Worm (Caenorhabditis elegans) whole organism, L3 larva: Measurements from ENCODE around the gene C48B4.9.

Source experiments
- R02D3.7 ChIP-seq: fragments of 150-350 bp; optimal IDR thresholded peaks from 2 replicates; lab custom pipeline; 2014; ENCODE audit warnings: missing biosample characterization, missing genetic modification characterization
- ZK546.5 ChIP-seq: sonication (generic microtip); optimal IDR thresholded peaks from 2 replicates; lab custom pipeline; 2017; ENCODE audit warnings: missing biosample characterization, missing genetic modification characterization
- aly-2 ChIP-seq: fragments of 150-350 bp; optimal IDR thresholded peaks from 2 replicates; lab custom pipeline; 2014; ENCODE audit warnings: missing biosample characterization, missing genetic modification characterization
- ama-1 ChIP-seq: fragments of 150-350 bp; optimal IDR thresholded peaks from 2 replicates; lab custom pipeline; 2018
- ceh-28 ChIP-seq: fragments of 150-350 bp; optimal IDR thresholded peaks from 2 replicates; lab custom pipeline; 2014; ENCODE audit warnings: missing biosample characterization, missing genetic modification reagents, missing genetic modification characterization
- ceh-82 ChIP-seq: fragments of 150-350 bp; optimal IDR thresholded peaks from 2 replicates; lab custom pipeline; 2014; ENCODE audit warnings: missing biosample characterization, missing genetic modification characterization
- ceh-9 ChIP-seq: sonication (generic microtip); optimal IDR thresholded peaks from 2 replicates; lab custom pipeline; 2018; ENCODE audit warnings: missing biosample characterization, missing genetic modification characterization
- daf-12 ChIP-seq: fragments of 150-350 bp; optimal IDR thresholded peaks from 2 replicates; lab custom pipeline; 2014; ENCODE audit warnings: missing biosample characterization, missing genetic modification reagents, missing genetic modification characterization
- egl-27 ChIP-seq: sonication (generic microtip); optimal IDR thresholded peaks from 4 replicates; lab custom pipeline; 2017; ENCODE audit warnings: missing biosample characterization, missing genetic modification reagents, missing genetic modification characterization
- elt-1 ChIP-seq: fragments of 150-350 bp; optimal IDR thresholded peaks from 2 replicates; lab custom pipeline; 2014; ENCODE audit warnings: missing biosample characterization, missing genetic modification characterization
- eor-1 ChIP-seq, 2 experiments: fragments of 150-350 bp; optimal IDR thresholded peaks; 2 replicates each; lab custom pipeline; 2014 to 2018; ENCODE audit warnings: missing biosample characterization in 2 of 2, missing genetic modification characterization in 2 of 2
- fkh-2 ChIP-seq: fragments of 150-350 bp; optimal IDR thresholded peaks from 2 replicates; lab custom pipeline; 2014; ENCODE audit warnings: missing biosample characterization, missing genetic modification reagents, missing genetic modification characterization
- jun-1 ChIP-seq: fragments of 150-350 bp; optimal IDR thresholded peaks from 2 replicates; lab custom pipeline; 2014; ENCODE audit warnings: missing biosample characterization, missing genetic modification reagents, missing genetic modification characterization
- lin-39 ChIP-seq: fragments of 150-350 bp; optimal IDR thresholded peaks from 2 replicates; lab custom pipeline; 2018; ENCODE audit warnings: missing biosample characterization, missing genetic modification reagents, missing genetic modification characterization
- lsy-12 ChIP-seq: sonication (generic microtip); optimal IDR thresholded peaks from 2 replicates; lab custom pipeline; 2016; ENCODE audit warnings: mild to moderate bottlenecking, missing genetic modification characterization, missing compliant biosample characterization
- mml-1 ChIP-seq: fragments of 150-350 bp; sonication (generic microtip); optimal IDR thresholded peaks from 3 replicates; lab custom pipeline; 2014; ENCODE audit warnings: missing biosample characterization, missing genetic modification characterization
- nfya-1 ChIP-seq: sonication (generic microtip); optimal IDR thresholded peaks from 2 replicates; lab custom pipeline; 2017; ENCODE audit warnings: missing genetic modification characterization, mild to moderate bottlenecking, missing compliant biosample characterization, antibody characterized with exemption, moderate library complexity; ENCODE audit not compliant: insufficient read depth
- nhr-11 ChIP-seq: fragments of 150-350 bp; optimal IDR thresholded peaks from 2 replicates; lab custom pipeline; 2014; ENCODE audit warnings: missing biosample characterization, missing genetic modification characterization
- nhr-12 ChIP-seq: fragments of 150-350 bp; optimal IDR thresholded peaks from 2 replicates; lab custom pipeline; 2014; ENCODE audit warnings: missing biosample characterization, missing genetic modification characterization
- nhr-237 ChIP-seq: fragments of 150-350 bp; optimal IDR thresholded peaks from 2 replicates; lab custom pipeline; 2014; ENCODE audit warnings: missing biosample characterization, missing genetic modification characterization
- nhr-25 ChIP-seq: sonication (generic microtip); optimal IDR thresholded peaks from 2 replicates; lab custom pipeline; 2017; ENCODE audit warnings: missing biosample characterization, missing genetic modification characterization
- nhr-67 ChIP-seq: fragments of 150-350 bp; optimal IDR thresholded peaks from 2 replicates; lab custom pipeline; 2014; ENCODE audit warnings: missing biosample characterization, missing genetic modification characterization
- nhr-76 ChIP-seq: fragments of 150-350 bp; sonication (generic microtip); optimal IDR thresholded peaks from 5 replicates; lab custom pipeline; 2014; ENCODE audit warnings: missing biosample characterization, missing genetic modification characterization
- nhr-77 ChIP-seq: fragments of 150-350 bp; optimal IDR thresholded peaks from 2 replicates; lab custom pipeline; 2014; ENCODE audit warnings: missing biosample characterization, missing genetic modification characterization
- pha-4 ChIP-seq: fragments of 150-350 bp; optimal IDR thresholded peaks from 2 replicates; lab custom pipeline; 2014; ENCODE audit warnings: missing biosample characterization, missing genetic modification reagents, missing genetic modification characterization
- pqm-1 ChIP-seq: fragments of 150-350 bp; optimal IDR thresholded peaks from 2 replicates; lab custom pipeline; 2017; ENCODE audit warnings: missing biosample characterization, missing genetic modification characterization, inconsistent platforms
- sea-2 ChIP-seq: fragments of 150-350 bp; sonication (generic microtip); optimal IDR thresholded peaks from 4 replicates; lab custom pipeline; 2014; ENCODE audit warnings: missing biosample characterization, missing genetic modification reagents, missing genetic modification characterization
- skn-1 ChIP-seq: fragments of 150-350 bp; optimal IDR thresholded peaks from 2 replicates; lab custom pipeline; 2014; ENCODE audit warnings: missing biosample characterization, missing genetic modification characterization
- tbx-2 ChIP-seq: sonication (generic microtip); optimal IDR thresholded peaks from 2 replicates; lab custom pipeline; 2016; ENCODE audit warnings: mild to moderate bottlenecking, missing genetic modification characterization, missing compliant biosample characterization
- unc-39 ChIP-seq: sonication (generic microtip); optimal IDR thresholded peaks from 4 replicates; lab custom pipeline; 2017; ENCODE audit warnings: missing biosample characterization, missing genetic modification characterization
- unc-62 ChIP-seq: fragments of 150-350 bp; sonication (generic microtip); optimal IDR thresholded peaks from 4 replicates; lab custom pipeline; 2014; ENCODE audit warnings: missing biosample characterization, missing genetic modification reagents, missing genetic modification characterization
- ztf-11 ChIP-seq: fragments of 150-350 bp; optimal IDR thresholded peaks from 2 replicates; lab custom pipeline; 2014; ENCODE audit warnings: missing biosample characterization, missing genetic modification characterization
- ztf-4 ChIP-seq: fragments of 150-350 bp; optimal IDR thresholded peaks from 2 replicates; lab custom pipeline; 2014; ENCODE audit warnings: missing biosample characterization, missing genetic modification characterization

C48B4.9 gene

DNA sequence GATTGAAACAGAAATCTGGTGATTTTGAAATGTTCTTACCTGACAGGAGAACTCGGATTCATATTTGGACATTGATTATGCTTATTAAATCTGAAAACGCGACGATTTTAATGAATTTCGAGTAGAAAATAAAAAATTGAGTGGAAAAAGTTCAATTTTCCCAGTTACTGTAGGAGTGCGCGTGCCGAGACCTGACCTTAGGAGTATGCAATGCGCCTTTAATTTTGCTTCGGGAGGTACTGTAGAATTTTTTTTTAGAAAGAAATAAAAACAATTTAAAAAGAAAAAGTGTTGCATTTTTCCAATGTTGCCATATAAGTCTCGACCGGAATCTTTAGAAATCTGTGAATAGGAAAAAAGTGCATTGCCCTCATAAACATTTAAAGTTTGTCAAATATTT is 2.8 kb upstream of the C48B4.9 start, which contains the start of gene C48B4.11:
TSS of gene C48B4.11 (minus strand) at position 143 of the 400 bp plus-strand sequence.
- TF ChIP-seq fkh-2 (tag; lab: Kevin White, UChicago) (no peak), nhr-25 (no peak), ceh-82 (tag; lab: Kevin White, UChicago) (no peak), aly-2 (no peak), ceh-28 (tag; lab: Kevin White, UChicago) (no peak), ceh-9 (tag; lab: Kevin White, UChicago) (no peak), nhr-76 (tag; lab: Kevin White, UChicago) (no peak), ztf-11 (tag; lab: Kevin White, UChicago) (no peak), nfya-1 (tag; lab: Kevin White, UChicago) (no peak), pqm-1 (tag; lab: Kevin White, UChicago) (no peak), pha-4 (tag; lab: Kevin White, UChicago) (no peak)
- TF ChIP-seq, all 47 proteins: peak for 0

ce11 chrIII:9564410-9564809 is 1.3 kb upstream of the C48B4.9 start, which contains the start of gene C48B4.10:
Gene C48B4.10, minus strand, starts transcription at chrIII:9564510.
- TF ChIP-seq mml-1 (tag; lab: Kevin White, UChicago) = no peak
- TF ChIP-seq ztf-11 (tag; lab: Kevin White, UChicago) = no peak
- no peak for TF ChIP-seq pqm-1 (tag; lab: Kevin White, UChicago)
- no peak for TF ChIP-seq daf-12 (tag; lab: Kevin White, UChicago)
- TF ChIP-seq ztf-4 (tag; lab: Kevin White, UChicago) = no peak
- TF ChIP-seq nhr-237 (tag; lab: Kevin White, UChicago) = no peak
- TF ChIP-seq ceh-9 (tag; lab: Kevin White, UChicago) = no peak
- no peak for TF ChIP-seq ceh-28 (tag; lab: Kevin White, UChicago)
- no peak for TF ChIP-seq tbx-2 (tag; lab: Kevin White, UChicago)
- TF ChIP-seq egl-27 (tag; lab: Kevin White, UChicago) = no peak
- no peak for TF ChIP-seq ZK546.5 (tag; lab: Kevin White, UChicago)
- TF ChIP-seq nfya-1 (tag; lab: Kevin White, UChicago) = no peak
- no peak for TF ChIP-seq unc-39
- TF ChIP-seq fkh-2 (tag; lab: Kevin White, UChicago) = no peak
- no peak for TF ChIP-seq R02D3.7 (tag; lab: Kevin White, UChicago)
- no peak for TF ChIP-seq nhr-77 (tag; lab: Kevin White, UChicago)
- TF ChIP-seq, all 47 proteins: peak for 0

DNA sequence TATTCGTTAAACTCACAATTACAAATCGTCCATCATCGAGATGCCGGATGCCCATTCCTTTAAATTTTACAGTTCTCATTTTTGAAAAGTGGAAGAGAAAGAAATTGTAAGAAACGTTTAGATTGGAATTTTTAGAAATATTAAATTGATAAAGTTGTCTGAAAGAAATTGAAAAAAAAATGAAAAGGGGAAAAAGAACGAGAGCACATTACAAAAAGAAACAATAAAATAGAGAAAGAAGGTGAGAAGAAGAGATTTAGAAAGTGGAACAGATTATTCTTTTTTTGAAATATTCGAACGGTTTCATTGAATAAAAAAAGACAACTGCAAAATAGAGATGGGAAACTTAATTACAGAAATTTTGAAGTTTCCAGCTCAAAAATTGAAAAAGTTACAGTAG is 2.0 kb downstream of the C48B4.9 start, which contains the start of gene C48B4.8:
TSS of gene C48B4.8 (minus strand) at position 101 of the 400 bp plus-strand sequence.
- TF ChIP-seq nhr-12 (tag; lab: Kevin White, UChicago) (no peak), ceh-9 (tag; lab: Kevin White, UChicago) (no peak), ztf-4 (tag; lab: Kevin White, UChicago) (no peak), mml-1 (tag; lab: Kevin White, UChicago) (no peak), ZK546.5 (tag; lab: Kevin White, UChicago) (no peak), fkh-2 (tag; lab: Kevin White, UChicago) (no peak), R02D3.7 (tag; lab: Kevin White, UChicago) (no peak), eor-1 (tag; optimal IDR thresholded peaks at IDR 0.05; lab: Kevin White, UChicago) (no peak), unc-62 (GFP tag; lab: Kevin White, UChicago) (no peak), ceh-28 (tag; lab: Kevin White, UChicago) (no peak), pha-4 (tag; lab: Kevin White, UChicago) (no peak), lsy-12 (tag; lab: Kevin White, UChicago) (no peak), lin-39 (no peak), tbx-2 (tag; lab: Kevin White, UChicago) (no peak), skn-1 (no peak), nhr-25 (no peak), nhr-11 (tag; lab: Kevin White, UChicago) (no peak), nhr-77 (tag; lab: Kevin White, UChicago) (no peak), ama-1 (lab: Kevin White, UChicago) (no peak), nhr-67 (tag; lab: Kevin White, UChicago) (no peak)

DNA sequence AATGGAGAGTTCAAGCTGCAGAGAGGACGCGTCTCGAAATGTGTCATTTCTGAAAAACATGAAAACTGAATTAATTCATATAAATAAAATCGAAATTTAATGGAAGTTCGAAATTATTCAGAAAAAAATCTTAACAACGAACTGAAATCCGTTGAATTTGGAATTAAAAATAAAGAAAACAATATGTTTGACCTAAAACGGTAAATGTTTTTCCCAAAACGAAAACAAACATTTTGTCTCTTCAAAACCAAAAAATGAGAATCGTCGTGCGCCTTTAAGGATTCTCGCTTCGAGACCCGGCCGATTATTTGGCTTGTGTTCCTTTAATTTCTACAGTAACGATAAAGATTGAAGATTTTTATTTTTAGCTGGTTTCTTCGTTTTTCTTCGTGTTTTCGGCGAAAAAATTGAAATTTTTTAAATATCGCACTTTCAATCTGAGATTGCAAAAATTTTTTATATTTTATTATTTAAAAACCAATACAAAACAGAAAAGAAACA is 3.7 kb downstream of the C48B4.9 start, which contains the start of gene C48B4.7:
TSS of gene C48B4.7 (minus strand) at position 51 of the 501 bp plus-strand sequence.
- TF ChIP-seq jun-1 (tag; lab: Kevin White, UChicago) = no peak
- TF ChIP-seq lsy-12 (tag; lab: Kevin White, UChicago) = no peak
- TF ChIP-seq nfya-1 (tag; lab: Kevin White, UChicago) = no peak
- no peak for TF ChIP-seq sea-2 (GFP tag; lab: Kevin White, UChicago)
- no peak for TF ChIP-seq elt-1
- no peak for TF ChIP-seq fkh-2 (tag; lab: Kevin White, UChicago)
- TF ChIP-seq unc-39 = no peak
- TF ChIP-seq ceh-9 (tag; lab: Kevin White, UChicago) = no peak
- no peak for TF ChIP-seq tbx-2 (tag; lab: Kevin White, UChicago)
